Fruit fly (Drosophila melanogaster): Measurements from ENCODE around the gene CG3769.

- no peak for TF ChIP-seq D1 (tag; optimal IDR thresholded peaks at IDR 0.05)
- TF ChIP-seq CG8301 (tag; optimal IDR thresholded peaks at IDR 0.05): no peak
- no peak for TF ChIP-seq Pif1B (GFP tag; optimal IDR thresholded peaks at IDR 0.05)
- TF ChIP-seq Ets98B (GFP tag; IDR thresholded peaks at IDR 0.05): no peak
- no peak for TF ChIP-seq CG8159 (tag; optimal IDR thresholded peaks at IDR 0.05)
- no peak for TF ChIP-seq CG9948 (tag; optimal IDR thresholded peaks at IDR 0.05)
These were observed 1.3 kb downstream of the CG3769 start, which contains the start of gene RpS28-like for dm6 chr2L:9436504-9436903.

Data from whole organism, pupa.